Worm (Caenorhabditis elegans) whole organism, L4 larva: ENCODE data around the gene ran-3.
A peak's percentile ranks its signal among the peaks of the same experiment; 100 is the strongest.

Source experiments
- F44E2.7 ChIP-seq: fragments of 200-800 bp; sonication (Bioruptor generic); IDR thresholded peaks from 2 replicates; pipeline ENCODE4 v2.1.2; 2022; ENCODE audit warnings: missing genetic modification characterization, missing compliant biosample characterization
- R02D3.7 ChIP-seq: fragments of 150-350 bp; sonication (generic microtip); optimal IDR thresholded peaks from 3 replicates; lab custom pipeline; 2014; ENCODE audit warnings: missing biosample characterization, missing genetic modification characterization
- T20F7.1 ChIP-seq: fragments of 200-800 bp; sonication (Bioruptor generic); optimal IDR thresholded peaks from 2 replicates; lab custom pipeline; 2018; ENCODE audit warnings: mild to moderate bottlenecking, missing genetic modification characterization, missing compliant biosample characterization
- Y48G9A.11 ChIP-seq: fragments of 200-800 bp; sonication (Bioruptor generic); IDR thresholded peaks from 2 replicates; pipeline ENCODE4 v1.3.6; 2022; ENCODE audit warnings: missing genetic modification reagents, missing genetic modification characterization, missing compliant biosample characterization
- aha-1 ChIP-seq: fragments of 150-350 bp; peaks from one replicate; lab custom pipeline; 2014; ENCODE audit warnings: missing biosample characterization, missing genetic modification characterization
- ama-1 ChIP-seq: fragments of 150-350 bp; optimal IDR thresholded peaks from 2 replicates; lab custom pipeline; 2014; ENCODE audit warnings: inconsistent platforms, mixed read lengths
- ces-1 ChIP-seq: fragments of 150-350 bp; sonication (generic microtip); optimal IDR thresholded peaks from 4 replicates; lab custom pipeline; 2014; ENCODE audit warnings: missing biosample characterization, missing genetic modification reagents, missing genetic modification characterization
- cey-2 ChIP-seq: sonication (generic microtip); optimal IDR thresholded peaks from 3 replicates; lab custom pipeline; 2017; ENCODE audit warnings: missing genetic modification characterization, mild to moderate bottlenecking, missing compliant biosample characterization, antibody characterized with exemption, borderline replicate concordance; ENCODE audit not compliant: insufficient read depth
- daf-19 ChIP-seq: fragments of 200-800 bp; sonication (Bioruptor generic); conservative IDR thresholded peaks from 2 replicates; pipeline ENCODE4 v1.3.6; 2022; ENCODE audit warnings: missing genetic modification characterization, missing compliant biosample characterization
- dmd-6 ChIP-seq: fragments of 200-800 bp; sonication (Bioruptor generic); IDR thresholded peaks from 2 replicates; pipeline ENCODE4 v1.3.6; 2022; ENCODE audit warnings: missing genetic modification reagents, missing genetic modification characterization, missing compliant biosample characterization
- dpl-1 ChIP-seq: fragments of 150-350 bp; optimal IDR thresholded peaks from 2 replicates; lab custom pipeline; 2014; ENCODE audit warnings: missing biosample characterization, missing genetic modification reagents, missing genetic modification characterization
- duxl-1 ChIP-seq: sonication (generic microtip); optimal IDR thresholded peaks from 2 replicates; lab custom pipeline; 2016; ENCODE audit warnings: mild to moderate bottlenecking, missing genetic modification characterization, moderate library complexity, missing compliant biosample characterization; ENCODE audit not compliant: poor library complexity
- dve-1 ChIP-seq: sonication (generic microtip); optimal IDR thresholded peaks from 2 replicates; lab custom pipeline; 2017; ENCODE audit warnings: antibody characterized with exemption, mild to moderate bottlenecking, missing genetic modification characterization, missing compliant biosample characterization; ENCODE audit not compliant: insufficient read depth
- egl-27 ChIP-seq: sonication (generic microtip); optimal IDR thresholded peaks from 3 replicates; lab custom pipeline; 2017; ENCODE audit warnings: missing biosample characterization, missing genetic modification reagents, missing genetic modification characterization
- egl-43 ChIP-seq: fragments of 200-800 bp; sonication (Bioruptor generic); IDR thresholded peaks from 2 replicates; pipeline ENCODE4 v1.3.6; 2022; ENCODE audit warnings: missing genetic modification reagents, missing genetic modification characterization, missing compliant biosample characterization
- fos-1 ChIP-seq: fragments of 150-350 bp; optimal IDR thresholded peaks from 2 replicates; lab custom pipeline; 2014; ENCODE audit warnings: missing biosample characterization, missing genetic modification characterization
- hif-1 ChIP-seq, 2 experiments: sonication (generic microtip); optimal IDR thresholded peaks; 2 replicates each; lab custom pipeline; 2016 to 2017; ENCODE audit warnings: missing compliant biosample characterization in 2 of 2, missing genetic modification characterization in 2 of 2, missing genetic modification reagents in 2 of 2, missing genotype in 2 of 2, mild to moderate bottlenecking in 1 of 2
- hlh-11 ChIP-seq: fragments of 200-800 bp; sonication (Bioruptor generic); optimal IDR thresholded peaks from 2 replicates; lab custom pipeline; 2018; ENCODE audit warnings: mild to moderate bottlenecking, missing genetic modification characterization, missing compliant biosample characterization
- hlh-30 ChIP-seq: sonication (generic microtip); optimal IDR thresholded peaks from 2 replicates; lab custom pipeline; 2017; ENCODE audit warnings: antibody characterized with exemption, mild to moderate bottlenecking, missing genetic modification characterization, missing compliant biosample characterization; ENCODE audit not compliant: insufficient read depth
- hmg-1.1 ChIP-seq: fragments of 200-800 bp; sonication (Bioruptor generic); IDR thresholded peaks from 2 replicates; pipeline ENCODE4 v1.3.6; 2022; ENCODE audit warnings: missing genetic modification reagents, missing genetic modification characterization, missing compliant biosample characterization
- lim-7 ChIP-seq: fragments of 200-800 bp; sonication (Bioruptor generic); IDR thresholded peaks from 2 replicates; pipeline ENCODE4 v1.3.6; 2022; ENCODE audit warnings: missing genetic modification characterization, missing compliant biosample characterization
- lin-1 ChIP-seq: fragments of 200-800 bp; sonication (Bioruptor generic); IDR thresholded peaks from 2 replicates; pipeline ENCODE4 v1.3.6; 2022; ENCODE audit warnings: missing genetic modification reagents, missing genetic modification characterization, missing compliant biosample characterization
- lin-13 ChIP-seq: fragments of 150-350 bp; optimal IDR thresholded peaks from 2 replicates; lab custom pipeline; 2014; ENCODE audit warnings: missing biosample characterization, missing genetic modification reagents, missing genetic modification characterization
- lin-38 ChIP-seq: fragments of 200-800 bp; sonication (Bioruptor generic); IDR thresholded peaks from 2 replicates; pipeline ENCODE4 v1.3.6; 2022; ENCODE audit warnings: missing genetic modification reagents, missing genetic modification characterization, missing compliant biosample characterization
- lir-3 ChIP-seq: sonication (generic microtip); optimal IDR thresholded peaks from 2 replicates; lab custom pipeline; 2016; ENCODE audit warnings: mild to moderate bottlenecking, missing genetic modification characterization, missing compliant biosample characterization
- madf-5 ChIP-seq, 2 experiments: fragments of 200-800 bp; sonication (Bioruptor generic); IDR thresholded peaks; 2 replicates each; pipeline ENCODE4 v1.3.6; 2022; ENCODE audit warnings: missing compliant biosample characterization in 2 of 2, missing genetic modification characterization in 2 of 2
- mep-1 ChIP-seq: fragments of 150-350 bp; sonication (generic microtip); optimal IDR thresholded peaks from 3 replicates; lab custom pipeline; 2014; ENCODE audit warnings: missing biosample characterization, missing genetic modification characterization
- mes-2 ChIP-seq: sonication (generic microtip); optimal IDR thresholded peaks from 2 replicates; lab custom pipeline; 2016; ENCODE audit warnings: missing genotype, mild to moderate bottlenecking, missing genetic modification characterization, missing compliant biosample characterization; ENCODE audit not compliant: poor library complexity, severe bottlenecking
- mxl-3 ChIP-seq: fragments of 200-800 bp; sonication (Bioruptor generic); optimal IDR thresholded peaks from 2 replicates; lab custom pipeline; 2018; ENCODE audit warnings: mild to moderate bottlenecking, missing genetic modification characterization, missing compliant biosample characterization
- nhr-102 ChIP-seq: sonication (generic microtip); optimal IDR thresholded peaks from 2 replicates; lab custom pipeline; 2016; ENCODE audit warnings: mild to moderate bottlenecking, missing genetic modification characterization, moderate library complexity, missing compliant biosample characterization
- nhr-25 ChIP-seq: sonication (generic microtip); optimal IDR thresholded peaks from 2 replicates; lab custom pipeline; 2017; ENCODE audit warnings: missing genetic modification characterization, mild to moderate bottlenecking, missing compliant biosample characterization, antibody characterized with exemption, moderate library complexity, borderline replicate concordance; ENCODE audit not compliant: insufficient read depth
- nhr-28 ChIP-seq: fragments of 150-350 bp; optimal IDR thresholded peaks from 2 replicates; lab custom pipeline; 2014; ENCODE audit warnings: missing biosample characterization, missing genetic modification characterization
- rbr-2 ChIP-seq: sonication (generic microtip); optimal IDR thresholded peaks from 2 replicates; lab custom pipeline; 2016; ENCODE audit warnings: missing genotype, missing genetic modification characterization, missing compliant biosample characterization
- tra-1 ChIP-seq: fragments of 200-800 bp; sonication (Bioruptor generic); IDR thresholded peaks from 2 replicates; pipeline ENCODE4 v1.3.6; 2022; ENCODE audit warnings: missing genetic modification reagents, missing genetic modification characterization, missing compliant biosample characterization
- unc-62 ChIP-seq, 3 experiments: fragments of 150-350 bp in 1 of 3; sonication (generic microtip); optimal IDR thresholded peaks in 2 of 3; peaks in 1 of 3; 1 replicate in 1 of 3; 2 replicates in 2 of 3; lab custom pipeline; 2014 to 2017; ENCODE audit warnings: missing biosample characterization in 3 of 3, missing genetic modification characterization in 3 of 3, missing genetic modification reagents in 3 of 3, missing genotype in 1 of 3
- ztf-7 ChIP-seq: fragments of 150-350 bp; optimal IDR thresholded peaks from 2 replicates; lab custom pipeline; 2014; ENCODE audit warnings: missing biosample characterization, missing genetic modification characterization

The ran-3 gene

DNA sequence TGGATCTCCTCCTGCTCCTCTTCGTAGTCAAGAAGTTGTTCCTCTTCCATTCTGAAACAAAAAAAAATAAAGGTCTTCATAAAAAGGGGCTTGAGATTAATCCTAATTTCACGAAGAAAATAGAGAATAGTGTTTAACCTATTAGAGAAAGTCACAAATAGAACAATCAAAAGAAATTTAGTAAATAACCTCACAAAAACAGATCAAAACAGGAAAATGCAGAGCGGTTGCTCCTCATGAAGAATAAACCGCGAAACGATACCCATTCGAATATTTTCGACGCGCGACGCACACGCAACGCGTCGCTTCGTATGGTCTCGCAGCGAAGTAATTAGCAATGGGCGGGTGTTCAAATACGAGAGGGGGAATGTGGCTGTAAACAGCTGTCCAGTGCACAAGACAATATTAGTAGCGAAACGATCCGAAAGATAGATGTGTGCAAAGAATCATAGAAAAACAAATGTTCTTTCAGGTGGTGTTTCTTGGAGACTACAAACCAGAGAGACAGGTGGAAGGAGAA lies 4.0 kb upstream of the ran-3 start, which contains the start of gene hel-1 (continued):
- peak; percentile 70 for TF ChIP-seq lin-13 (GFP tag; lab: Kevin White, UChicago)
- peak; percentile 63 for TF ChIP-seq T20F7.1 (GFP tag; lab: Kevin White, UChicago)
- TF ChIP-seq madf-5 (GFP tag; IDR thresholded peaks at IDR 0.05; lab: Robert Waterston, UW) = no peak
- TF ChIP-seq lin-1 (GFP tag; lab: Robert Waterston, UW) = 0 out of 2 replicates have a peak, but pooled peaks have one; percentile 36
- TF ChIP-seq hif-1 (tag; optimal IDR thresholded peaks at IDR 0.05; lab: Kevin White, UChicago) = peak in 1 of 2 experiments; percentile 65
- peak in 1 of 2 experiments; percentile 88 for TF ChIP-seq unc-62 (GFP tag; optimal IDR thresholded peaks at IDR 0.05 in 1 of 2; lab: Kevin White, UChicago)
- TF ChIP-seq unc-62 (tag; optimal IDR thresholded peaks at IDR 0.05; lab: Kevin White, UChicago) = no peak
- TF ChIP-seq mxl-3 (GFP tag; lab: Kevin White, UChicago) = peak; percentile 22
- TF ChIP-seq hmg-1.1 = peak; percentile 69
- TF ChIP-seq aha-1 = peak; percentile 98
- peak; percentile 39; the same call in 1 of the 2 replicates for TF ChIP-seq egl-43 (GFP tag; lab: Robert Waterston, UW)
- no peak for TF ChIP-seq duxl-1 (tag; lab: Kevin White, UChicago)
- TF ChIP-seq dmd-6 (GFP tag; lab: Robert Waterston, UW) = peak; percentile 41; the same call in 1 of the 2 replicates
- TF ChIP-seq rbr-2 (tag; lab: Kevin White, UChicago) = peak; percentile 63
- TF ChIP-seq tra-1 (GFP tag; lab: Robert Waterston, UW) = no peak
- peak; percentile 91 for TF ChIP-seq dpl-1 (GFP tag; lab: Kevin White, UChicago)
- TF ChIP-seq fos-1 (tag; lab: Kevin White, UChicago) = no peak
- TF ChIP-seq mes-2 (tag; lab: Kevin White, UChicago) = peak; percentile 87
- TF ChIP-seq nhr-28 (tag; lab: Kevin White, UChicago) = peak; percentile 30
- TF ChIP-seq hlh-30 (tag; lab: Kevin White, UChicago) = peak; percentile 64
- TF ChIP-seq dve-1 = peak; percentile 68
- TF ChIP-seq ces-1 (GFP tag; lab: Kevin White, UChicago) = peak; percentile 36
- no peak for TF ChIP-seq Y48G9A.11 (GFP tag; lab: Robert Waterston, UW)
- peak; percentile 82 for TF ChIP-seq hlh-11 (tag; lab: Kevin White, UChicago)
- no peak for TF ChIP-seq lim-7 (GFP tag; lab: Robert Waterston, UW)
- TF ChIP-seq, all 104 proteins: peak for 32

DNA sequence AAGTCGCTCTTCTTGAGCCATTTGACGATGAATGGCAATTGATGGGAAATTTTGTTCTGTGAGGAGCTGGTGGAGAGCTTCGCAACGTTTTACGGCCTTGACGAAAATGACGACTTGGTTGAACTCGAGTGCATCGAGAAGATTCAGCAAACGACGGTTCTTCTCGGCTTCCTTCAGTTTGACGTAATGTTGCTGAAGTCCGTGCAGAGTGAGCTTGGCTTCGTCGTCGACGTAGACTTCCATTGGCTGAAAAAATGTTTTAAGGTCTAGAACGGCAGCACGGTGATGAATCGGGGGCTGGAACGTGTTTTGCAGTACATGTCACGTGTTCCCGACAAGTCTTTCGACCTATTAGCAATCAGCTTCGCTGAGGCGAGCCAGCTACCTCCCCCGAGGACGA lies 2.6 kb upstream of the ran-3 start:
- TF ChIP-seq unc-62 (GFP tag; optimal IDR thresholded peaks at IDR 0.05 in 1 of 2; lab: Kevin White, UChicago) (peak in 1 of 2 experiments; percentile 94), unc-62 (tag; optimal IDR thresholded peaks at IDR 0.05; lab: Kevin White, UChicago) (no peak), duxl-1 (tag; lab: Kevin White, UChicago) (no peak)

DNA sequence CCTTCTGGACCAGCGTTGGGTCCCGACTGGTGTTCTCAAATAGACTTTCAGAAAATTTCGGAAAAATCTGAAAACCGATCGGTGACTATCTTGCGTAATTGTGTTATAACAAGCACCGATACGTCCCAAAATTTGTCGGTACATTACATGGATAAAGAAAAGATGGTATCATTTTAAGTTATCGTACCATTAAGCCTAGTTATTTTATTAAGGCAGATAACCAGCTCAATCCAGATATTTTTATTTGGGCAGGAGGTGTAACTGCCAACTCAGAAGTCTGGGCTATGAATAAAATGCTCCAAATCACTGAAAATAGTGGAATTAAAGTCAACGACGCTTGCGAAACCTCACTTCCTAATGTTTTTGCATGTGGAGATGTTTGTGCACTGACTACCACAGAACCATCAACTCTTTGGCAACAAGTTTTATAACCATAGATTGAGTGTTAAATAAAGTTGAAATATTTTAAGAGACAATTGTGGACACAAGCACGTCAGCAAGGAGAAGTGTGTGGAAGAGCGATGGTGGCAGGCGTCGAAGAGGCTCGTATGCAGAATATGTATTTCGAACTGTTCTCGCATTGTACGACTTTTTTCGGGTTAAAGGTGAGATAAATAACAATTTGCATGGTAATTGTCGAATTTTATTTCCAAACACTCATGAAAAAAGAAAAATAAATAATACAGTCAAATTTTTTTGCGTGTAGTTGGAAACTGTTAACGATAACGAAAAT lies 1.5 kb upstream of the ran-3 start:
- TF ChIP-seq nhr-25 (tag; lab: Kevin White, UChicago) = no peak
- no peak for TF ChIP-seq ztf-7 (tag; lab: Kevin White, UChicago)
- no peak for TF ChIP-seq egl-27 (tag; lab: Kevin White, UChicago)
- TF ChIP-seq nhr-102 (tag; lab: Kevin White, UChicago) = peak; percentile 15
- TF ChIP-seq R02D3.7 (tag; lab: Kevin White, UChicago) = no peak
- peak; percentile 36 for TF ChIP-seq duxl-1 (tag; lab: Kevin White, UChicago)
- peak; percentile 57 for TF ChIP-seq lin-38 (GFP tag; lab: Robert Waterston, UW)
- no peak for TF ChIP-seq cey-2 (tag; lab: Kevin White, UChicago)
- TF ChIP-seq aha-1 = peak; percentile 95
- TF ChIP-seq daf-19 = no peak
- peak; percentile 14 for TF ChIP-seq mep-1
- TF ChIP-seq lir-3 (tag; lab: Kevin White, UChicago) = no peak
- no peak for TF ChIP-seq F44E2.7 (GFP tag; lab: Robert Waterston, UW)
- TF ChIP-seq mes-2 (tag; lab: Kevin White, UChicago) = peak; percentile 20
- peak; percentile 66 for TF ChIP-seq ama-1 (lab: Kevin White, UChicago)
- no peak for TF ChIP-seq lin-1 (GFP tag; lab: Robert Waterston, UW)
